Worm (Caenorhabditis elegans) whole organism, L3 larva: ENCODE data around the gene C25G4.2.

Experiments used
- ama-1 ChIP-seq: fragments of 150-350 bp; optimal IDR thresholded peaks from 2 replicates; lab custom pipeline; 2018
- elt-2 ChIP-seq: sonication (generic microtip); optimal IDR thresholded peaks from 2 replicates; lab custom pipeline; 2016; ENCODE audit warnings: missing genetic modification reagents, mild to moderate bottlenecking, missing genetic modification characterization, missing compliant biosample characterization
- elt-3 ChIP-seq, 3 experiments: fragments of 150-350 bp in 1 of 3; sonication (generic microtip) in 2 of 3; optimal IDR thresholded peaks; 2 replicates in 2 of 3; 4 replicates in 1 of 3; lab custom pipeline; 2014 to 2017; ENCODE audit warnings: missing biosample characterization in 3 of 3, missing genetic modification characterization in 3 of 3
- hmg-11 ChIP-seq: sonication (generic microtip); optimal IDR thresholded peaks from 2 replicates; lab custom pipeline; 2016; ENCODE audit warnings: missing genetic modification characterization, missing compliant biosample characterization
- mdl-1 ChIP-seq: fragments of 150-350 bp; optimal IDR thresholded peaks from 2 replicates; lab custom pipeline; 2014; ENCODE audit warnings: missing biosample characterization, missing genetic modification characterization
- nhr-23 ChIP-seq: fragments of 150-350 bp; optimal IDR thresholded peaks from 2 replicates; lab custom pipeline; 2014; ENCODE audit warnings: missing biosample characterization, missing genetic modification reagents, missing genetic modification characterization
- nhr-25 ChIP-seq: sonication (generic microtip); optimal IDR thresholded peaks from 2 replicates; lab custom pipeline; 2017; ENCODE audit warnings: missing biosample characterization, missing genetic modification characterization
- snpc-4 ChIP-seq: fragments of 150-350 bp; optimal IDR thresholded peaks from 2 replicates; lab custom pipeline; 2014; ENCODE audit warnings: missing biosample characterization, missing genetic modification characterization
- tbx-2 ChIP-seq: sonication (generic microtip); optimal IDR thresholded peaks from 2 replicates; lab custom pipeline; 2016; ENCODE audit warnings: mild to moderate bottlenecking, missing genetic modification characterization, missing compliant biosample characterization
- unc-39 ChIP-seq: sonication (generic microtip); optimal IDR thresholded peaks from 4 replicates; lab custom pipeline; 2017; ENCODE audit warnings: missing biosample characterization, missing genetic modification characterization
- unc-62 ChIP-seq: fragments of 150-350 bp; sonication (generic microtip); optimal IDR thresholded peaks from 4 replicates; lab custom pipeline; 2014; ENCODE audit warnings: missing biosample characterization, missing genetic modification reagents, missing genetic modification characterization

DNA sequence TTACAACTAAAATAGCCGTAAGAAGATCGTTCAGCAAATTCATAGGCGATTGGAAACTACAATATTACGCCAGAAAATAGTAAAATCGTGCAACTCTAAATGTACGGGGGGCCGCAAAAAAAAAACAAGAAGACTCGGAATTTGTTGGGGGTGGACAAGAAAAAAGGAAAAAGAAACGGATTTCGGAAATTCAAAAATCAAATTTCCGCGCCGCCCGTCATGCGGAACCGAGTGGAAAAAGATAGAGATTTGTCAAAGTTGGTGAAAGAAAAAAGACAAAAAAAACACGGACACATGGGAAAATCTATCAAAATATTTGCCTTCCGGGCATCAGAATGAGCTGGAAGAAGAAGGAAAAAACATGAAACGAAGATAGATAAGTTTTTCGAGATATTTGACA, 24.5 kb downstream of the C25G4.2 start:
- TF ChIP-seq elt-2 (tag; lab: Kevin White, UChicago) (no peak), unc-62 (GFP tag; lab: Kevin White, UChicago) (no peak), nhr-25 (tag; lab: Kevin White, UChicago) (no peak), snpc-4 (tag; lab: Kevin White, UChicago) (no peak), unc-39 (tag; lab: Kevin White, UChicago) (no peak), elt-3 (tag; optimal IDR thresholded peaks at IDR 0.05; lab: Kevin White, UChicago) (no peak), nhr-23 (tag; lab: Kevin White, UChicago) (no peak), mdl-1 (tag; lab: Kevin White, UChicago) (no peak), tbx-2 (tag; lab: Kevin White, UChicago) (no peak), hmg-11 (tag; lab: Kevin White, UChicago) (no peak), ama-1 (lab: Kevin White, UChicago) (no peak)
